Fruit fly (Drosophila melanogaster): Measurements from ENCODE around the gene CG31955.

CG31955 gene

dm6 chr2L:3703260-3703659 lies 9.6 kb downstream of the CG31955 start, which contains the start of gene CG2816 (continued):
- TF ChIP-seq gsb (GFP tag; IDR thresholded peaks at IDR 0.05) (0 out of 2 replicates have a peak, but pooled peaks have one; percentile 17), Lim3 (GFP tag; IDR thresholded peaks at IDR 0.05) (no peak), Optix (GFP tag; IDR thresholded peaks at IDR 0.05) (0 out of 3 replicates have a peak, but pooled peaks have one; percentile 40), Oli (tag; optimal IDR thresholded peaks at IDR 0.05) (peak; percentile 42), Mrtf (GFP tag; IDR thresholded peaks at IDR 0.05) (peak; percentile 78; the same call in 2 of the 3 replicates), Ravus (GFP tag; IDR thresholded peaks at IDR 0.05) (no peak), CG10209 (GFP tag; optimal IDR thresholded peaks at IDR 0.05) (peak; percentile 54), CG12236 (GFP tag; optimal IDR thresholded peaks at IDR 0.05) (no peak), CG16813 (GFP tag; IDR thresholded peaks at IDR 0.05; ENCODE audit: partially characterized antibody) (no peak), rib (GFP tag; IDR thresholded peaks at IDR 0.05) (peak; percentile 94), CG11560 (tag; IDR thresholded peaks at IDR 0.05) (peak; percentile 75), CG12155 (GFP tag; optimal IDR thresholded peaks at IDR 0.05) (peak; percentile 29), maf-S (GFP tag; optimal IDR thresholded peaks at IDR 0.05) (peak; percentile 84), CHES-1-like (GFP tag; optimal IDR thresholded peaks at IDR 0.05) (peak; percentile 79), dati (GFP tag; IDR thresholded peaks at IDR 0.05) (no peak), sc (optimal IDR thresholded peaks at IDR 0.05) (no peak), sc (GFP tag; optimal IDR thresholded peaks at IDR 0.05) (no peak), Dip2 (GFP tag; IDR thresholded peaks at IDR 0.05) (no peak), pb (GFP tag; optimal IDR thresholded peaks at IDR 0.05) (no peak), CG13424 (tag; optimal IDR thresholded peaks at IDR 0.05) (peak; percentile 37), CG13296 (GFP tag; optimal IDR thresholded peaks at IDR 0.05) (peak; percentile 38), pum (GFP tag; optimal IDR thresholded peaks at IDR 0.05) (peak; percentile 23), Six4 (GFP tag; optimal IDR thresholded peaks at IDR 0.05) (no peak), bbx (GFP tag; IDR thresholded peaks at IDR 0.05; ENCODE audit: partially characterized antibody) (no peak), B-H2 (GFP tag; optimal IDR thresholded peaks at IDR 0.05) (no peak), fd3F (GFP tag; optimal IDR thresholded peaks at IDR 0.05) (peak; percentile 45), zf30C (GFP tag; optimal IDR thresholded peaks at IDR 0.05) (no peak), fd64A (GFP tag; optimal IDR thresholded peaks at IDR 0.05) (no peak), CG10543 (GFP tag; optimal IDR thresholded peaks at IDR 0.05) (peak; percentile 69), CG15073 (GFP tag; optimal IDR thresholded peaks at IDR 0.05) (no peak), NK7.1 (GFP tag; optimal IDR thresholded peaks at IDR 0.05) (peak; percentile 18), Hr78 (GFP tag; optimal IDR thresholded peaks at IDR 0.05) (no peak), CG2199 (GFP tag; IDR thresholded peaks at IDR 0.05) (no peak), CG4730 (GFP tag; IDR thresholded peaks at IDR 0.05) (peak; percentile 35; the same call in 1 of the 2 replicates), chif (GFP tag; optimal IDR thresholded peaks at IDR 0.05) (peak; percentile 11 to 75), CG18619 (GFP tag; optimal IDR thresholded peaks at IDR 0.05) (peak; percentile 65), CG17802 (tag; optimal IDR thresholded peaks at IDR 0.05) (no peak), D19B (GFP tag; optimal IDR thresholded peaks at IDR 0.05) (peak; percentile 27), CG12769 (tag; optimal IDR thresholded peaks at IDR 0.05) (peak; percentile 95), CG3281 (GFP tag; optimal IDR thresholded peaks at IDR 0.05) (peak; percentile 55), crol (GFP tag; IDR thresholded peaks at IDR 0.05) (no peak), CG13123 (GFP tag; optimal IDR thresholded peaks at IDR 0.05) (no peak), sd (tag; optimal IDR thresholded peaks at IDR 0.05) (peak; percentile 61), Scr (GFP tag; IDR thresholded peaks at IDR 0.05; ENCODE audit: partially characterized antibody) (no peak), CG2712 (tag; optimal IDR thresholded peaks at IDR 0.05) (no peak), Eip74EF (GFP tag; optimal IDR thresholded peaks at IDR 0.05) (no peak), Adf1 (GFP tag; IDR thresholded peaks at IDR 0.05) (peak; percentile 63), sisA (GFP tag; IDR thresholded peaks at IDR 0.05) (no peak), CG31388 (GFP tag; optimal IDR thresholded peaks at IDR 0.05) (no peak), CG6272 (GFP tag; IDR thresholded peaks at IDR 0.05) (no peak), Deaf1 (tag; optimal IDR thresholded peaks at IDR 0.05) (no peak)

Measured in whole organism, embryonic.